Fruit fly (Drosophila melanogaster): ENCODE measurements around the gene Dbp21E2.

The Dbp21E2 gene

DNA sequence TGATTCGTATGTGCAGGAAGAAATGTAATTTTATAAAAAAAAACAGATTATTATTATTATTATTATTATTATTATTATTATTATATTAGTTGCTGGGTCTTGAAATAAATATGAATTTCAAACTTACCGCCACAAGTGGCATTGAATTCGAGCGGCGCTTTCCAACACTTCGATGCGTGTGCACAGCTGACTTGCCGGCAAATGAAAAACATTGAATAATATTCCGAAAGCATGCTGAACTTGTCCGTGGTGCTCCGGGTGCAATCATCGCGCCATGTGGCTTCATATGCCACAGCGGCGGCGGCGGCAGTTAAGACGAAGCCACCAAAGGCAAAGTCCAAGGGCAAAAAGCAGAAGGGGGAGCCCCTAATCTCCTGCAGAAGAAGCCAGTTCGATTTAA is at the start of gene Dbp21E2:
Gene Dbp21E2, plus strand, starts transcription at position 180 of the 400 bp plus-strand sequence.
- TF ChIP-seq CTCF (optimal IDR thresholded peaks at IDR 0.05) (no peak), CG8478 (optimal IDR thresholded peaks at IDR 0.05) (no peak)

DNA sequence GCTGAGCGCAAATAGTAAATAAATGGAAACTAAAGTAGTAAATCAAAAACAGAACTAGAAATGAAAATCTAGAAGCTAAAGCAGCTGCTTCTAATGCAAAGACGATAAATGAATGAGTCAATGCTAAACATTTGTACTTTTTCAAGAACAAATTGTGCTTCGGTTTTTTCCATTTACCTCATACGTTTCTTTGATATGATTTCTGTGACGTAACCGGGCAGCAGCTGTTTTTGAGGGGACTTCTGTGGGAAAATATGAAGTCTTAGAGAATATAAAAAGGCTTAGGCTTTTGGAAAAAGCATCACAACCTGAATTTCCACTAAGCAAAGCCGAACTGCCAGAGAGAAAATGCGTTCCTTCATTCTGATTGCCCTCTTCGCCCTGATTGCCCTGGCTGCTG is 38.1 kb upstream of the Dbp21E2 start, which contains the start of gene CG12506:
Gene CG12506, plus strand, starts transcription at position 301 of the 400 bp plus-strand sequence.
- TF ChIP-seq CTCF (optimal IDR thresholded peaks at IDR 0.05): no peak
- no peak for TF ChIP-seq CG8478 (optimal IDR thresholded peaks at IDR 0.05)

DNA sequence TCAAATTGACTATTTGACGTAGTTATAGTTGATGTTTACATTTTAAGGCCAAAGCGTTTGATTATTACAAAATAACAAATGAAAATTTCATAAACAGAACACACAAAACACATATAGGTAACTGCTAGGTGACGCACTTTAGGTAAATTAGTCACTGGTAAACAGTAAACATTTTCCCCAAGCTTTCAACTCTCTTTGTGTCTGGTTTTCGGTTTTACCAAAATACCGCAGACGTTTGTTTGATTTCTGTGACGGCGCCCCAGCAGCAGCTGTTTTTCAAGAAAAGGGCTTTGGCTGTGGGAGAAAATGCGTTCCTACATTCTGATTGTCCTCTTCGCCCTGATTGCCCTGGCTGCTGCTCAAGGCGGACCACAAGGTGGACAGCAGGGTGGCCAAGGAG is 35.1 kb upstream of the Dbp21E2 start, which contains the start of gene CG13946:
Gene CG13946, plus strand, starts transcription at position 301 of the 400 bp plus-strand sequence.
- TF ChIP-seq CG8478 (optimal IDR thresholded peaks at IDR 0.05) (no peak), CTCF (optimal IDR thresholded peaks at IDR 0.05) (no peak)

DNA sequence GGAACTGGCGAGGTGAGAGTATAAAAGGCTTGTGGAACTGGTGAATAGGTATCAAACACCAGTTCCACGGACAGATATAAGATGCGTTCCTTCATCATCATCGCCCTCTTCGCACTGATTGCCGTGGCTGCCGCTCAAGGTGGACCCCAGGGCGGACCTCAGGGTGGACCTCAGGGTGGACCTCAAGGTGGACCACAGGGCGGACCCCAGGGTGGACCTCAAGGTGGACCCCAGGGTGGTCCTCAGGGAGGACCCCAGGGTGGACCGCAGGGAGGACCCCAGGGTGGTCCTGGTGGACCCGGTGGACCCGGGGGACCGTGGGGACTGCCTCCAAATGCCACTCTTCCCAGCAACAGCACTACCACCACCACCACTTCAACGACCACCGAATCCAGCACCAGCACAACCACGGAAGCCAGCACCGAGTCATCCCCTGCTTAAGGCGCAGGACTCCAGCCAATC is 32.2 kb upstream of the Dbp21E2 start, which contains the start of gene CG13947:
Gene CG13947, plus strand, starts transcription at position 51 of the 462 bp plus-strand sequence.
- TF ChIP-seq CTCF (optimal IDR thresholded peaks at IDR 0.05) (no peak), CG8478 (optimal IDR thresholded peaks at IDR 0.05) (no peak)

DNA sequence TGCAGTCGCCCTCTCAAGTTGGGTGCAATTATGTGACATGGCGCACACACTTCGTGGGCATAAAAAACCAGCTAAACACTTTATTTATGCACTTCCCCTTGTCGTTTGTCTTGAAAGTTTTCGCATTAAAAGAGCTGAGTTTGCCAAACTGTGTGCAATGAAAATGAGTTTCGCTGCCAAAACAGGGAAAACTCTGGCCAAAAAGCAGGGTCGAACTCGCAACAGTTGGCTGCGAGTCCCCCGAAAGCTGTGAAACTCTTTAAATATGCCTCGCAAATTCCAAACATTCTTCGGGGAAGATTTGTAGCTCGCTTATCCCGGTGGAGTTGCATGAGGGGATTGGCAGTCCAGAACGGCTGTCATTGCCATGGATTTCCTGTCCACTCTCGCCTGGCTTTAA is 31.2 kb upstream of the Dbp21E2 start, which contains the start of gene Gr21a:
Gene Gr21a, plus strand, starts transcription at position 301 of the 400 bp plus-strand sequence.
- TF ChIP-seq CG8478 (optimal IDR thresholded peaks at IDR 0.05) (no peak), CTCF (optimal IDR thresholded peaks at IDR 0.05) (no peak)

DNA sequence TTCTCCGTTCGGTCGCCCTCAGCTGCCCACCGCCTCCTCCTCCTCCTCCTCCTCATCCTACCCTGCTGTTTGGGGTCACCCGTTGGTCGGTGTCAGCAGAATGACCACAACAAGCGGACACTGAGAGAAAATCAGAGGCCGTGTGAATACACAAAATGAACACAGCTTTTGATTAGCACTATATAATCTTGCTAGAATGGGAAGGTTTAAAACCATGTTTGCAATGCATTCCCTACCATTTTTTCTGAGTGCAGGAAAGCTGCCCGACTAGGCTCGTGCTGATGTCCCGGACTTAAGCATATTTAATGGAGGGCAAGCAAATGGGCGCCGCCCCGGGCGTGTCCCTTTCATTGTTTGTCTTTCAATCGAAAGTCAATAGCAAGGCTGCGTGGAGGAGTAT is 30.5 kb upstream of the Dbp21E2 start:
- no peak for TF ChIP-seq CG8478 (optimal IDR thresholded peaks at IDR 0.05)
- TF ChIP-seq CTCF (optimal IDR thresholded peaks at IDR 0.05): no peak

DNA sequence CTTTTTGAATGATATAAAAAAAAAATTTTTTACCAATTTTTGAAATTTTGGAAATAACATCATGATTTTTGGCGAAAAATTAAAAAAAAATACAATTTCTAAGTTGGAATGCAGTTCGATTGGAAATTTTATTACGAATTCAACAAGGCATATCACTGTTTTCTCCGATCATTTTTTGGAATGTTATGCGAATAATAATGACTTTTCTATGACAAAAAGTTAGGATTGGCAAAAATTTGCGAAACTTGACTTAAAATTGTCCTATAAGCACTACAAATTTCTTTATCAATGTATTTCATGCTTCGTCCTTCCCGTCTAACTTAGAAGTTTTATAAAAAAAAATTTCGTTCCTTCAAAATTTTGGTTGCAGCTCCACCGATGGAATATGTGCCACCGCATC is 27.3 kb upstream of the Dbp21E2 start, which contains the start of gene CG3544:
Gene CG3544, plus strand, starts transcription at position 301 of the 400 bp plus-strand sequence.
- TF ChIP-seq CG8478 (optimal IDR thresholded peaks at IDR 0.05) (no peak), CTCF (optimal IDR thresholded peaks at IDR 0.05) (no peak)

DNA sequence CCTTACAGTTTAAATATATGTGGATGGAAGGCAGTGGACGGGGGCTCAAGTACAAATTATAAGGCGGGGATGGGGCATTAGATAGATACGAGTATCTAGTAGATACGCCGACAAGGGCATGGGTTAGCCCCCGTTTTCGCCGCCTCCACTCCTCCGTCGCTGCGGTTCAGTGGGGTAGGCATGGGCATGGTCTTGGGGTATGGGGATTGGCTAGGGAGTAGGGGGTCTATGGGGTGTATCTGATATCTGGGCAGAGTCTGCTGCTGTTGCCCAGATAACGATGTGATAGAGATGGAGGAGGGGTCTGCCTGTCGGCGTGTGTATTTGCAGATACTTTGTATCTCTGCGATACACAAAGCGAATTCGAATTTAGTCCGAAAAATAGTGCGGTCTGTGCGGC is 21.4 kb upstream of the Dbp21E2 start:
- TF ChIP-seq CG8478 (optimal IDR thresholded peaks at IDR 0.05): no peak
- no peak for TF ChIP-seq CTCF (optimal IDR thresholded peaks at IDR 0.05)

DNA sequence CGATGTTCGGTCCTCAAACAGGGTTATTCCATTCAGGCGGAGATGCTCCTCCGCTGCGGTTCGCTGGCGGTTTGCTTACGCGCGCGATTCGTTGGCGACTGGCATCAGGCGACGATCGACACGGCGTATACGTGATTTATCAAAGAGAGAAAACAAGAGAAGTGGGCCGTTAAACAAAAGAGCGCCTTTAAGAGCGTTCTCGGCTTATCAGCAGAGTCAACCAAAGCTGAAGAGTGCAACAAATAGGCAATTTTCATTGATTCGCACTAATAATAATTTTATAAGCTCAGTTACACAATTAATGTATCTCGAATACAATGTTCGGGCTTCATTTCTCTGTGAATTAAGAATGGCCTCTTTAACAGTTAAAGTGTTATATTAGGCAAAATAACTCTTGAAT is 20.7 kb upstream of the Dbp21E2 start, which contains the start of gene Pkg21D:
Gene Pkg21D, minus strand, starts transcription at position 101 of the 400 bp plus-strand sequence.
- no peak for TF ChIP-seq CTCF (optimal IDR thresholded peaks at IDR 0.05)
- TF ChIP-seq CG8478 (optimal IDR thresholded peaks at IDR 0.05): no peak

DNA sequence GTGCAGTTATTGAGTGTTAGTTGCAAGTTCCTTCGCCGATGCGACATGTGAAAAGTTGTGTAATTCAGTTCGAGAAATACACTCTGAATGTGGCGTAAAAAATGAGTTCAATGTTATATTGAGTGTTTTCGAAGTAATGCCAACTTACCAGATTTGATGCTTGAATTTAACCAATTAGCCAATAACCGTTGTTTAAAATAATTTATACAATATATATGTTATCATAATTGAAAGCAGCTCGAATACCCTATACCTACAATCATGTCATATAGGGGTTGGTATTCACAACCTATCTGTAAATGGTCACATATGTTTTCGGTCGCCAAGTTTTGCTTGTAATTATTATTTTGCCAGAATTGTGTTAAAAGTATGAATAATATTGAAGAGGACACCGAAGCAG is 1.1 kb upstream of the Dbp21E2 start, which contains the start of gene Nnf1b:
Gene Nnf1b, plus strand, starts transcription at position 301 of the 400 bp plus-strand sequence.
- TF ChIP-seq CG8478 (optimal IDR thresholded peaks at IDR 0.05) (no peak), CTCF (optimal IDR thresholded peaks at IDR 0.05) (no peak)

DNA sequence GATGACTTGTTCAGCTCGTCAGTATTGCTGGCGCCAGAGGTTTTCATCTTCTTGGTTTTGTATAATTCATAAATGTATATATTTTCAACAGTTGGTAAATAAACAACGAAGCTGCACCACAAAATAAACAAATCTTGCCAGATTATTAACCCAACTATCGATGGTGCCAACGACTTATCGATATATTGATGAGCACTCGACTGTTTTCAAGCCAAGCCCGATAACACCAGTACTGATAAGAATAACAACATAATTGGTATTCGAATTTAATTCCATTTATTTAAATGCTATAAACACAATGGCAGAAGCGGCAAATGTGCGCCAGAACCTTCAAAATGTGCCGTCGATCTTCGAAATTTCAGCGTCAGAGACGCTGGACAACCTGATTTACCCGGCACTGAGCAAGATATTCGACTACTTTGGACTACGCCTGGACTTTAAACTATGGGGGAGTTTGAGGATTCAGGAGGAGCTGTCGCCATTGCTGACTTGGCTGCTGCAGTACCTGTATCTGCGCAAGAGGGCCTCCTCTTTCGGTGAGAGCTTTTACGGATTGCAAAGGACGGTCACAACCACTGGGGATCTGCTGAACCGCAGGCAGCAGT is 4.5 kb downstream of the Dbp21E2 start, which contains the start of the genes Saf6 and Pex12:
Gene Saf6, minus strand, starts transcription at position 166 of the 605 bp plus-strand sequence.
Gene Pex12, plus strand, starts transcription at position 209 of the 605 bp plus-strand sequence.
- TF ChIP-seq CG8478 (optimal IDR thresholded peaks at IDR 0.05): no peak
- TF ChIP-seq CTCF (optimal IDR thresholded peaks at IDR 0.05): no peak

DNA sequence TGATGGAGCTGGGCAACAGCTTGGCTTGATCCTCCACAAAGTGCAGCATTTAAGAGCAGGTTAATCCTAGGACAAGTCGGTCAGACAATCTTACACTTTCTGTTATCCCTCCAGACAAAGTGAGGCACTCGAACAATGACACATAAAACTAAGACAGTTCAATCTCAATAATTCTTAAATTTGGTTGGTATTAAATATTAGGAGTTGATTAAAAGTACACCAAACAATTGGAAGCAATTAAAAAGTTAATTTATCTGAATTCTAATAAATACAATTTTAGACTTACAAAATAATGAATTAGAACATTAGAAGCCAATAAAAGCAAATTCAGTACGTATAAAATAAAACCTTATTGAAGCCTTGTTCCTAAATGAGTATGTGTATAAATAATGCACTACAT is 6.5 kb downstream of the Dbp21E2 start, which contains the start of gene CG15880:
Gene CG15880, minus strand, starts transcription at position 101 of the 400 bp plus-strand sequence.
- TF ChIP-seq CG8478 (optimal IDR thresholded peaks at IDR 0.05) (no peak), CTCF (optimal IDR thresholded peaks at IDR 0.05) (no peak)

DNA sequence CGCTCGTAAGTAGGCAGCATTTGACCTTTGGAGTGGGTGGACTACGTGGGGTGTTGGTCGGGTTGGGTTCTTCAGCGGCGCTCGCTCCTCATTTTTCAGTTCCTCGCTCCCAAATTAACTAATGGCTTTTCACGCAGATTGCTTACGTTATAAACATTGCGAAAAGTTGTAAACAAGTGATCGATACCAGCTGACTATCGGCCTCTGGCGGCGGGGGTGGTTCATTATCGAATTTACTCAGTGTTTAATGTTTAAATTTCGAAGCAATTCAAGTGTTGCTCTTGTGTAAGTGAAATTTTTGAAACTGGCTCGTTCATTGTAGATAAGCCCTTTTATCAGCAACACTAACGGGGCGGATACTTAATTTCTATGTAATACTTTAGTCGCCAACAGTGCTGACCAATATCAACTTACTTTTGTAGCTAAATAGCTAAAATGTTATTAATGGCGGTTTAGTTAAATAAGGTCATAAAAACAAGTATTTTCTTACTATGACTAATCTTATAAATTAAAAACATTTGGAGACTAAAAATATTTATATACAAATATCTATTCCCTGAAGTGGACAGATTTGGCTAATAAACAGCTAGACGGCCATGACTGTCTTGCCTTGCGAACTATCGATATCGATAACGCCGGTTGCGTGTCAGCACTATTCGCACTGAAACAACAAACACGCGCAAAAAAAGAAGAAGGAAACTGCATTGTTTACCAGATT is 8.1 kb downstream of the Dbp21E2 start, which contains the start of the genes PGAP2 and Clp:
Gene PGAP2, minus strand, starts transcription at position 194 of the 718 bp plus-strand sequence.
Gene Clp, plus strand, starts transcription at position 650 of the 718 bp plus-strand sequence.
- TF ChIP-seq CG8478 (optimal IDR thresholded peaks at IDR 0.05) (no peak), CTCF (optimal IDR thresholded peaks at IDR 0.05) (peak in 1 of 2 experiments; percentile 35)

DNA sequence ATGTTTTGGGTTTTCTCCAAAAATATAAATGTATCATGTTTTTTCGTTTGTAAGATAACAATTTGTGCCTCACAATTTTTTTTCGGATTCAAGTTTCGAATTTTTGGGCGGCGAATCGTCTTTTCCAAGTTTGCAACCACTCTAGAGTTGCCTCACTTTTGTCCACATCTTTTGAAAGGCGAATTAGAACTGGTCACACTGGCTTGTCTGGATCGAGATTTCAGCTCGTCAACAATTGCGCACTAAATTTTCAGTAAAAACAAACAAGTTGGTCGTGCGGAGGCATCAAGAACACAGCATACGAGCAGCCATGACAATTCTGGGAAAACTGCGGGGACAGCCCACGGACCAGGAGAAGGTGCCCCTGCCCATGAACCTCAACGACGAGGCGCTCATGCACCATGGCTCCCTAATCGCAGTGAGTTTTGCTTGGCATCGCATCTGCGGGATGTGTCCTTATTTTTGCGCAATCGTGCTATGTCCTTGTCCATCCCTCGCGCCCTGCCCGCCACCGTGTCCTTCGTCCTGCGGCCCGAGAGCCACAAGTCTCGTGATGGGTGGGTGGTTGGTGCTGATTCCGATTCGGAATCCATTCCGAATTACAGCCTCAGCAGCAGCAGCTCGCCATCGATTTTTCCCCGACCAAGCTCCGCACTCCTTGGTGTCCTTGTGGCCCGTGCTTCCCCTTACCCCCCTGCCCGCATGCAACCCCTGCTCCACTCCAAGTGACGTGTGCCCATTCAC is 10.0 kb downstream of the Dbp21E2 start, which contains the start of gene CG3662:
Gene CG3662, plus strand, starts transcription at position 48 of the 744 bp plus-strand sequence.
- TF ChIP-seq CTCF (optimal IDR thresholded peaks at IDR 0.05) (peak; percentile 36 to 56), CG8478 (optimal IDR thresholded peaks at IDR 0.05) (no peak)

Measured in S2 (cell line).